Fruit fly (Drosophila melanogaster) whole organism, embryonic: Measurements from ENCODE around the gene CG43675.
A peak's percentile ranks its signal among the peaks of the same experiment; 100 is the strongest.

Experiments used
- Adf1 ChIP-seq: fragments of 200-800 bp; sonication (Bioruptor generic); IDR thresholded peaks from 2 replicates; pipeline ENCODE4 v1.3.6; 2022; ENCODE audit warnings: missing biosample characterization, missing genetic modification characterization
- B-H1 ChIP-seq: fragments of 200-800 bp; sonication (Bioruptor generic); IDR thresholded peaks from 3 replicates; pipeline ENCODE4 v1.3.6; 2022; ENCODE audit warnings: missing biosample characterization, missing genetic modification characterization
- CG10209 ChIP-seq: fragments of 200-800 bp; sonication (Bioruptor generic); optimal IDR thresholded peaks from 3 replicates; lab custom pipeline; 2017; ENCODE audit warnings: missing biosample characterization, mild to moderate bottlenecking, missing genetic modification characterization, missing genetic modification reagents
- CG10274 ChIP-seq: fragments of 200-800 bp; sonication (Bioruptor generic); optimal IDR thresholded peaks from 3 replicates; lab custom pipeline; 2017; ENCODE audit warnings: missing biosample characterization, mild to moderate bottlenecking, missing genetic modification characterization
- CG10321 ChIP-seq: fragments of 200-800 bp; sonication (Bioruptor generic); IDR thresholded peaks from 2 replicates; pipeline ENCODE4 v1.3.6; 2022; ENCODE audit warnings: missing biosample characterization, missing genetic modification characterization
- CG10366 ChIP-seq: fragments of 200-800 bp; sonication (Bioruptor generic); IDR thresholded peaks from 2 replicates; pipeline ENCODE4 v1.3.6; 2022; ENCODE audit warnings: missing biosample characterization, missing genetic modification characterization
- CG12104 ChIP-seq: fragments of 200-800 bp; sonication (Bioruptor generic); optimal IDR thresholded peaks from 3 replicates; lab custom pipeline; 2016; ENCODE audit warnings: missing biosample characterization, missing genetic modification characterization
- CG13287 ChIP-seq: fragments of 200-800 bp; sonication (Bioruptor generic); IDR thresholded peaks from 2 replicates; pipeline ENCODE4 v1.3.6; 2022; ENCODE audit warnings: missing biosample characterization, missing genetic modification characterization; ENCODE audit not compliant: partially characterized antibody
- CG14667 ChIP-seq: fragments of 200-800 bp; sonication (Bioruptor generic); IDR thresholded peaks from 2 replicates; pipeline ENCODE4 v1.3.6; 2022; ENCODE audit warnings: missing biosample characterization, missing genetic modification characterization
- CG15011 ChIP-seq: fragments of 200-800 bp; sonication (Bioruptor generic); optimal IDR thresholded peaks from 3 replicates; lab custom pipeline; 2018; ENCODE audit warnings: missing biosample characterization, mild to moderate bottlenecking, missing genetic modification characterization
- CG15073 ChIP-seq: fragments of 200-800 bp; sonication (Bioruptor generic); optimal IDR thresholded peaks from 2 replicates; lab custom pipeline; 2016; ENCODE audit warnings: missing biosample characterization, missing genetic modification characterization
- CG1602 ChIP-seq: fragments of 200-800 bp; sonication (Bioruptor generic); optimal IDR thresholded peaks from 3 replicates; lab custom pipeline; 2016; ENCODE audit warnings: missing biosample characterization, missing genetic modification characterization
- CG17359 ChIP-seq: fragments of 200-800 bp; sonication (Bioruptor generic); optimal IDR thresholded peaks from 3 replicates; lab custom pipeline; 2018; ENCODE audit warnings: missing biosample characterization, mild to moderate bottlenecking, missing genetic modification characterization, moderate library complexity
- CG17385 ChIP-seq: fragments of 200-800 bp; sonication (Bioruptor generic); optimal IDR thresholded peaks from 3 replicates; lab custom pipeline; 2018; ENCODE audit warnings: missing biosample characterization, mild to moderate bottlenecking, missing genetic modification characterization
- CG18476 ChIP-seq: fragments of 200-800 bp; sonication (Bioruptor generic); optimal IDR thresholded peaks from 2 replicates; lab custom pipeline; 2016; ENCODE audit warnings: missing biosample characterization, mild to moderate bottlenecking, missing genetic modification characterization
- CG2120 ChIP-seq: fragments of 200-800 bp; sonication (Bioruptor generic); optimal IDR thresholded peaks from 3 replicates; lab custom pipeline; 2016; ENCODE audit warnings: missing biosample characterization, missing genetic modification characterization
- CG2199 ChIP-seq: fragments of 200-800 bp; sonication (Bioruptor generic); IDR thresholded peaks from 3 replicates; pipeline ENCODE4 v1.3.6; 2022; ENCODE audit warnings: missing biosample characterization, missing genetic modification characterization
- CG2678 ChIP-seq: fragments of 200-800 bp; sonication (Bioruptor generic); optimal IDR thresholded peaks from 3 replicates; lab custom pipeline; 2019; ENCODE audit warnings: missing biosample characterization, mild to moderate bottlenecking, missing genetic modification characterization, moderate library complexity
- CG30403 ChIP-seq: fragments of 200-800 bp; sonication (Bioruptor generic); optimal IDR thresholded peaks from 3 replicates; lab custom pipeline; 2016; ENCODE audit warnings: missing biosample characterization, missing genetic modification characterization
- CG3065 ChIP-seq: fragments of 200-800 bp; sonication (Bioruptor generic); optimal IDR thresholded peaks from 2 replicates; lab custom pipeline; 2016; ENCODE audit warnings: missing biosample characterization, missing genetic modification characterization
- CG31365 ChIP-seq: fragments of 200-800 bp; sonication (Bioruptor generic); optimal IDR thresholded peaks from 2 replicates; lab custom pipeline; 2018; ENCODE audit warnings: missing biosample characterization, mild to moderate bottlenecking, missing genetic modification characterization
- CG33557 ChIP-seq: fragments of 200-800 bp; sonication (Bioruptor generic); optimal IDR thresholded peaks from 2 replicates; lab custom pipeline; 2019; ENCODE audit warnings: missing biosample characterization, mild to moderate bottlenecking, missing genetic modification characterization, moderate library complexity
- CG5245 ChIP-seq: fragments of 200-800 bp; sonication (Bioruptor generic); optimal IDR thresholded peaks from 3 replicates; lab custom pipeline; 2016; ENCODE audit warnings: missing biosample characterization, missing genetic modification characterization
- CG6654 ChIP-seq: fragments of 200-800 bp; sonication (Bioruptor generic); optimal IDR thresholded peaks from 2 replicates; lab custom pipeline; 2017; ENCODE audit warnings: missing biosample characterization, mild to moderate bottlenecking, missing genetic modification characterization
- CG7928 ChIP-seq: fragments of 200-800 bp; sonication (Bioruptor generic); optimal IDR thresholded peaks from 2 replicates; lab custom pipeline; 2017; ENCODE audit warnings: missing biosample characterization, mild to moderate bottlenecking, missing genetic modification characterization
- HmgD ChIP-seq: fragments of 200-800 bp; sonication (Bioruptor generic); optimal IDR thresholded peaks from 3 replicates; lab custom pipeline; 2016; ENCODE audit warnings: missing biosample characterization, missing genetic modification characterization
- Jarid2 ChIP-seq: fragments of 200-800 bp; sonication (Bioruptor generic); optimal IDR thresholded peaks from 3 replicates; lab custom pipeline; 2017; ENCODE audit warnings: mild to moderate bottlenecking, missing biosample characterization, missing genetic modification reagents, missing genetic modification characterization
- Lhr ChIP-seq: fragments of 200-800 bp; sonication (Bioruptor generic); optimal IDR thresholded peaks from 3 replicates; lab custom pipeline; 2017; ENCODE audit warnings: mild to moderate bottlenecking, missing biosample characterization, missing genetic modification reagents, missing genetic modification characterization
- MESR4 ChIP-seq: fragments of 200-800 bp; sonication (Bioruptor generic); optimal IDR thresholded peaks from 2 replicates; lab custom pipeline; 2018; ENCODE audit warnings: missing biosample characterization, mild to moderate bottlenecking, missing genetic modification characterization, moderate library complexity
- Nf-YC ChIP-seq: fragments of 200-800 bp; optimal IDR thresholded peaks from 3 replicates; lab custom pipeline; 2019; ENCODE audit warnings: missing biosample characterization, mild to moderate bottlenecking, missing genetic modification characterization, moderate library complexity
- Six4 ChIP-seq: fragments of 200-800 bp; sonication (Bioruptor generic); optimal IDR thresholded peaks from 2 replicates; lab custom pipeline; 2016; ENCODE audit warnings: missing biosample characterization, missing genetic modification characterization
- Vsx1 ChIP-seq: fragments of 200-800 bp; sonication (Bioruptor generic); optimal IDR thresholded peaks from 2 replicates; lab custom pipeline; 2017; ENCODE audit warnings: missing biosample characterization, mild to moderate bottlenecking, missing genetic modification characterization, missing genetic modification reagents
- Xrp1 ChIP-seq: fragments of 200-800 bp; sonication (Bioruptor generic); IDR thresholded peaks from 2 replicates; pipeline ENCODE4 v1.3.6; 2022; ENCODE audit warnings: missing biosample characterization, missing genetic modification characterization
- ac ChIP-seq: fragments of 200-800 bp; sonication (Bioruptor generic); optimal IDR thresholded peaks from 3 replicates; lab custom pipeline; 2017; ENCODE audit warnings: missing biosample characterization, mild to moderate bottlenecking, missing genetic modification characterization
- cas ChIP-seq: fragments of 200-800 bp; sonication (Bioruptor generic); IDR thresholded peaks from 2 replicates; pipeline ENCODE4 v1.3.6; 2022; ENCODE audit warnings: missing biosample characterization, missing genetic modification characterization
- crp ChIP-seq, 2 experiments: fragments of 200-800 bp; sonication (Bioruptor generic); optimal IDR thresholded peaks; 2 replicates in 1 of 2; 3 replicates in 1 of 2; lab custom pipeline; 2017; ENCODE audit warnings: missing biosample characterization in 2 of 2, missing genetic modification characterization in 2 of 2, mild to moderate bottlenecking in 1 of 2, moderate library complexity in 1 of 2
- cwo ChIP-seq: fragments of 200-800 bp; sonication (Bioruptor generic); optimal IDR thresholded peaks from 3 replicates; lab custom pipeline; 2017; ENCODE audit warnings: missing biosample characterization, missing genetic modification characterization, mild to moderate bottlenecking, moderate library complexity, missing genetic modification reagents
- eve ChIP-seq, 2 experiments: fragments of >200 bp; optimal IDR thresholded peaks; 2 replicates each; lab custom pipeline; 2017; ENCODE audit warnings: missing biosample characterization in 2 of 2, missing genetic modification characterization in 2 of 2
- fd96Cb ChIP-seq: fragments of 200-800 bp; sonication (Bioruptor generic); optimal IDR thresholded peaks from 2 replicates; lab custom pipeline; 2018; ENCODE audit warnings: missing biosample characterization, mild to moderate bottlenecking, missing genetic modification characterization, moderate library complexity
- gce ChIP-seq: fragments of 200-800 bp; sonication (Bioruptor generic); IDR thresholded peaks from 3 replicates; pipeline ENCODE4 v1.3.6; 2022; ENCODE audit warnings: missing biosample characterization, missing genetic modification characterization
- ham ChIP-seq: fragments of 200-800 bp; sonication (Bioruptor generic); IDR thresholded peaks from 2 replicates; pipeline ENCODE4 v1.3.6; 2022; ENCODE audit warnings: missing biosample characterization, missing genetic modification characterization
- kah ChIP-seq: fragments of 200-800 bp; sonication (Bioruptor generic); optimal IDR thresholded peaks from 2 replicates; lab custom pipeline; 2018; ENCODE audit warnings: missing biosample characterization, mild to moderate bottlenecking, missing genetic modification characterization
- ken ChIP-seq: fragments of 200-800 bp; sonication (Bioruptor generic); IDR thresholded peaks from 3 replicates; pipeline ENCODE4 v1.3.6; 2022; ENCODE audit warnings: missing biosample characterization, missing genetic modification characterization
- maf-S ChIP-seq: fragments of 200-800 bp; sonication (Bioruptor generic); optimal IDR thresholded peaks from 2 replicates; lab custom pipeline; 2016; ENCODE audit warnings: missing biosample characterization, missing genetic modification characterization
- mam ChIP-seq: fragments of 200-800 bp; sonication (Bioruptor generic); optimal IDR thresholded peaks from 3 replicates; lab custom pipeline; 2016; ENCODE audit warnings: missing biosample characterization, missing genetic modification characterization
- pfk ChIP-seq: fragments of 200-800 bp; sonication (Bioruptor generic); optimal IDR thresholded peaks from 2 replicates; lab custom pipeline; 2018; ENCODE audit warnings: missing biosample characterization, mild to moderate bottlenecking, missing genetic modification characterization, moderate library complexity
- pros ChIP-seq: fragments of 200-800 bp; sonication (Bioruptor generic); optimal IDR thresholded peaks from 3 replicates; lab custom pipeline; 2019; ENCODE audit warnings: missing biosample characterization, mild to moderate bottlenecking, missing genetic modification characterization, moderate library complexity
- pzg ChIP-seq: fragments of 200-800 bp; sonication (Bioruptor generic); optimal IDR thresholded peaks from 3 replicates; lab custom pipeline; 2018; ENCODE audit warnings: missing biosample characterization, mild to moderate bottlenecking, missing genetic modification characterization, moderate library complexity
- sug ChIP-seq: fragments of 200-800 bp; optimal IDR thresholded peaks from 2 replicates; lab custom pipeline; 2019; ENCODE audit warnings: missing biosample characterization, mild to moderate bottlenecking, missing genetic modification characterization, moderate library complexity
- twi ChIP-seq: fragments of 200-800 bp; optimal IDR thresholded peaks from 2 replicates; lab custom pipeline; 2019; ENCODE audit warnings: missing biosample characterization, mild to moderate bottlenecking, missing genetic modification characterization, moderate library complexity

The CG43675 gene

dm6 chr3R:9394385-9395042, 39.2 kb downstream of the CG43675 start, which contains the start of gene FER (continued):
- TF ChIP-seq pros (no peak), CG30403 (GFP tag; lab: Kevin White, UChicago) (no peak), Lhr (GFP tag; lab: Kevin White, UChicago) (no peak), CG18476 (GFP tag; lab: Kevin White, UChicago) (no peak), CG7928 (GFP tag; lab: Kevin White, UChicago) (no peak), ken (GFP tag; lab: Robert Waterston, UW) (peak; percentile 47; the same call in 1 of the 3 replicates), CG10274 (GFP tag; lab: Kevin White, UChicago) (no peak), CG31365 (tag; lab: Kevin White, UChicago) (peak; percentile 14), CG5245 (GFP tag; lab: Kevin White, UChicago) (no peak), CG6654 (GFP tag; lab: Kevin White, UChicago) (no peak), maf-S (GFP tag; lab: Kevin White, UChicago) (no peak), Jarid2 (GFP tag; lab: Kevin White, UChicago) (peak; percentile 100), eve (GFP tag; optimal IDR thresholded peaks at IDR 0.05; lab: Kevin White, UChicago) (no peak), CG2199 (GFP tag; lab: Robert Waterston, UW) (no peak), kah (GFP tag; lab: Kevin White, UChicago) (peak; percentile 63), CG12104 (GFP tag; lab: Kevin White, UChicago) (no peak), CG17359 (tag; lab: Kevin White, UChicago) (peak; percentile 32), Adf1 (GFP tag; lab: Robert Waterston, UW) (peak; percentile 17; the same call in 1 of the 2 replicates), pfk (GFP tag; lab: Kevin White, UChicago) (peak; percentile 57), ham (GFP tag; lab: Robert Waterston, UW) (no peak), CG15011 (GFP tag; lab: Kevin White, UChicago) (no peak), twi (no peak), fd96Cb (tag; lab: Kevin White, UChicago) (no peak), CG2678 (tag; lab: Kevin White, UChicago) (peak; percentile 31), Six4 (GFP tag; lab: Kevin White, UChicago) (no peak), gce (GFP tag; lab: Robert Waterston, UW) (no peak; the same call in 2 of the 3 replicates), crp (GFP tag; optimal IDR thresholded peaks at IDR 0.05; lab: Kevin White, UChicago) (no peak), B-H1 (no peak), CG17385 (GFP tag; lab: Kevin White, UChicago) (peak; percentile 38), CG1602 (GFP tag; lab: Kevin White, UChicago) (peak; percentile 47), MESR4 (GFP tag; lab: Kevin White, UChicago) (peak; percentile 2), CG13287 (GFP tag; lab: Robert Waterston, UW) (peak; percentile 70), CG2120 (GFP tag; lab: Kevin White, UChicago) (peak; percentile 40), cwo (GFP tag; lab: Kevin White, UChicago) (peak; percentile 9), ac (GFP tag; lab: Kevin White, UChicago) (peak; percentile 12), CG10321 (no peak), CG10209 (GFP tag; lab: Kevin White, UChicago) (peak; percentile 18), mam (GFP tag; lab: Kevin White, UChicago) (no peak), HmgD (GFP tag; lab: Kevin White, UChicago) (peak; percentile 69), Nf-YC (peak; percentile 57), CG10366 (GFP tag; lab: Robert Waterston, UW) (no peak), pzg (GFP tag; lab: Kevin White, UChicago) (no peak), CG33557 (peak; percentile 21), CG15073 (GFP tag; lab: Kevin White, UChicago) (no peak), Vsx1 (GFP tag; lab: Kevin White, UChicago) (peak; percentile 12), sug (tag; lab: Kevin White, UChicago) (peak; percentile 39), Xrp1 (GFP tag; lab: Robert Waterston, UW) (peak; percentile 33; the same call in 1 of the 2 replicates), CG14667 (GFP tag; lab: Robert Waterston, UW) (no peak), CG3065 (GFP tag; lab: Kevin White, UChicago) (no peak), cas (GFP tag; lab: Robert Waterston, UW) (no peak)
